Worm (Caenorhabditis elegans): ENCODE data around the gene F42G4.2.
"Not testable (repeated sequence)": the region's sequence is repeated elsewhere in the genome, so short reads cannot be mapped to it uniquely, and the experiment has no call there.

Gene F42G4.2

DNA sequence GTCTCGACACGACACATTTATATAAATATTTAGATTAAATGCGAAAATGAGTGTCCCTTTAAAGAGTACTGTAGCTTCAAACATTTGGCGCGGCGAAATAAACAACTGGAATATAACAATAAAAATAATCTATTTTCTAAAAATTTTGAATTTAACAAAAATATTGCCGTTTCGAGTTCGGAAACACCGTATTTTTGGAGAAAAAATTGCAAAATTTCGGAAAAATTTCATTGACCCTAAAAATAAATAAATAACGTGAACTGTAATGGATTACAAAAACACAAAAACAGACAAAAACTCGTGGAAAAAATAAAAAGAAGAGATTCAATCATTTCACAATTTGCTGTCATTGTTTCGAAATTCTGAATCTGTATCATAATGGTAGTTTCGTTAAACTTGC lies at the start of gene F42G4.2:
Gene F42G4.2, plus strand, starts transcription at position 301 of the 400 bp plus-strand sequence.
- TF ChIP-seq him-1, dao-5, W03F9.2 (tag; optimal IDR thresholded peaks at IDR 0.05): not testable (repeated sequence)

ce11 chrII:13000753-13001152 lies 47.0 kb upstream of the F42G4.2 start, which contains the start of gene Y38F1A.8:
Y38F1A.8 (minus strand) TSS chrII:13000853.
- TF ChIP-seq W03F9.2 (tag; optimal IDR thresholded peaks at IDR 0.05) (no peak), him-1 (tag; optimal IDR thresholded peaks at IDR 0.05) (no peak), dao-5 (tag; optimal IDR thresholded peaks at IDR 0.05) (no peak)

DNA sequence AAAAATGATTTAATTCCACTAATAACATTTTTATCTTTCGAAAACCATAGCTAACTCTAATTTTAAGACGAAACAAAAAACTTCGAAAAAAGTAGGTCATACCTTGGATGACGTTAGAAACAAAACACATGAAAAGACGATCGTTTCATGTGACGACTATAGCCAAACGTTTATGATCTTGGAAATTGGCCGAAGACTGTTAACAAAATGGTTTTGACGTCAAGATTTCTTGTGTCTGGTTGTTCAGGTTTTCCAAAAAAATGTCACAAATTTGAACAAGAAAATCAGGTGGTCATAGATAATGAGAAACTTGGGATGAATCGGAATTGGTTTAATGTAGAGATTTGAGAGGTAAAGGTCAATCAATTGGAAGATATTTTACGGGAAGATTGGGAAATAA lies 44.5 kb upstream of the F42G4.2 start:
- TF ChIP-seq him-1 (tag; optimal IDR thresholded peaks at IDR 0.05) (no peak), dao-5 (tag; optimal IDR thresholded peaks at IDR 0.05) (no peak), W03F9.2 (tag; optimal IDR thresholded peaks at IDR 0.05) (no peak)

ce11 chrII:13004160-13004871 lies 43.4 kb upstream of the F42G4.2 start:
- TF ChIP-seq W03F9.2 (tag; optimal IDR thresholded peaks at IDR 0.05) (no peak), him-1 (tag; optimal IDR thresholded peaks at IDR 0.05) (no peak), dao-5 (tag; optimal IDR thresholded peaks at IDR 0.05) (no peak)

- TF ChIP-seq W03F9.2 (tag; optimal IDR thresholded peaks at IDR 0.05) (no peak), him-1 (tag; optimal IDR thresholded peaks at IDR 0.05) (no peak), dao-5 (tag; optimal IDR thresholded peaks at IDR 0.05) (no peak)
These were observed 42.8 kb upstream of the F42G4.2 start for ce11 chrII:13004872-13005252.

- no peak for TF ChIP-seq dao-5 (tag; optimal IDR thresholded peaks at IDR 0.05)
- no peak for TF ChIP-seq W03F9.2 (tag; optimal IDR thresholded peaks at IDR 0.05)
- TF ChIP-seq him-1 (tag; optimal IDR thresholded peaks at IDR 0.05), result no peak
These were observed 41.4 kb upstream of the F42G4.2 start for ce11 chrII:13006283-13006682.

- TF ChIP-seq W03F9.2 (tag; optimal IDR thresholded peaks at IDR 0.05), result no peak
- no peak for TF ChIP-seq him-1 (tag; optimal IDR thresholded peaks at IDR 0.05)
- no peak for TF ChIP-seq dao-5 (tag; optimal IDR thresholded peaks at IDR 0.05)
These were observed 39.8 kb upstream of the F42G4.2 start, which contains the start of gene oig-2 for ce11 chrII:13007717-13008461. oig-2 (minus strand) TSS chrII:13008164.

DNA sequence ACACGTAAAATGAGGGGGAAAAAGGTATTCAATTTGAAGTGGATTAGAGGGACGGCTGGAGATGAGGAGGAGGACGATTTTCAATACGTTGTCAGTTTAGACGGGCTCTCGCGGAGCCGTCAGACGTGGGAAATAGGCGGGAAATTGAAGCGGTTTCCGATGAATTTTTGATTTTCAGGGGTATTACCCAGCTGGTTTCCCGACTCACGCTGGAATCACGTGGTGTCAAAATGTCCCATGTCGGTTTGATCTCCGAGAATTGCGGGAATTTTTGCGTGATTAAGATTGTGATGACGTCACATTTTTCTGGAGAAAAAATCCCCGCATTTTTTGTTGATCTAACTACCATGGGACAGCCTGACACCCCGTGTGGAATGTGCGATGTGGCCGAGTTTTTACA lies 35.0 kb upstream of the F42G4.2 start:
- TF ChIP-seq dao-5 (tag; optimal IDR thresholded peaks at IDR 0.05), result no peak

DNA sequence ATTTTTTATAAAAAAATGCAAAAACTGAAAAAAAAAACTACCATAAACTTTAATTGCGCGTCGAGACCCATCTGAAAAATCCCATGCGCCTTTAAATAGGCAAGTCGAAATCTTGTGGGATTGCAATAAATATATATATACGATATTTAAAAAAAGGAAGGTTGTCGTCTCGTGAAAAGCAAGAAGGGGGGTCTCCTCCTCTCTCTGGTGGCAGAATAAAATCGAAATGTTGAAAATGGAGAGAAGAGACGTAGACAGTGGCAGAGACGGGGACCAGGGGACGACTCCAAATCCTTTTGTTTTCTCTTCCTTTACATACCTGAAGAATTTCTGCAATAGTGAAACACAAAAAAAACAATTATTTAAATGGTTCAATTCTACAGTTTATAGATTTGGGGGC lies 33.7 kb upstream of the F42G4.2 start, which contains the start of gene F18A11.5:
Gene F18A11.5, minus strand, starts transcription at position 321 of the 400 bp plus-strand sequence.
- no peak for TF ChIP-seq him-1 (tag; optimal IDR thresholded peaks at IDR 0.05)
- no peak for TF ChIP-seq dao-5 (tag; optimal IDR thresholded peaks at IDR 0.05)
- TF ChIP-seq W03F9.2 (tag; optimal IDR thresholded peaks at IDR 0.05), result no peak

ce11 chrII:13022555-13022954 lies 25.2 kb upstream of the F42G4.2 start:
- TF ChIP-seq him-1 (tag; optimal IDR thresholded peaks at IDR 0.05) (no peak), dao-5 (tag; optimal IDR thresholded peaks at IDR 0.05) (no peak), W03F9.2 (tag; optimal IDR thresholded peaks at IDR 0.05) (no peak)

ce11 chrII:13023518-13023917 lies 24.2 kb upstream of the F42G4.2 start:
- no peak for TF ChIP-seq him-1 (tag; optimal IDR thresholded peaks at IDR 0.05)
- TF ChIP-seq dao-5 (tag; optimal IDR thresholded peaks at IDR 0.05), result no peak

ce11 chrII:13025794-13026412 lies 21.8 kb upstream of the F42G4.2 start, which contains the start of gene max-2:
max-2 (minus strand) TSS chrII:13025844.
- TF ChIP-seq dao-5 (tag; optimal IDR thresholded peaks at IDR 0.05) (no peak), him-1 (tag; optimal IDR thresholded peaks at IDR 0.05) (no peak), W03F9.2 (tag; optimal IDR thresholded peaks at IDR 0.05) (no peak)

ce11 chrII:13029290-13030050 lies 18.2 kb upstream of the F42G4.2 start:
- no peak for TF ChIP-seq him-1 (tag; optimal IDR thresholded peaks at IDR 0.05)
- no peak for TF ChIP-seq W03F9.2 (tag; optimal IDR thresholded peaks at IDR 0.05)
- TF ChIP-seq dao-5 (tag; optimal IDR thresholded peaks at IDR 0.05), result no peak

Data from whole organism, L4/young adult.